Worm (Caenorhabditis elegans) whole organism, L4 larva: Measurements from ENCODE around the gene fbxb-33.
A peak's percentile ranks its signal among the peaks of the same experiment; 100 is the strongest.

Source experiments
- F10B5.3 ChIP-seq: sonication (generic microtip); optimal IDR thresholded peaks from 2 replicates; lab custom pipeline; 2016; ENCODE audit warnings: mild to moderate bottlenecking, missing genetic modification characterization, missing compliant biosample characterization
- F37D6.2 ChIP-seq: sonication (generic microtip); optimal IDR thresholded peaks from 2 replicates; lab custom pipeline; 2016; ENCODE audit warnings: mild to moderate bottlenecking, missing genetic modification characterization, missing compliant biosample characterization
- F44E2.7 ChIP-seq: fragments of 200-800 bp; sonication (Bioruptor generic); IDR thresholded peaks from 2 replicates; pipeline ENCODE4 v2.1.2; 2022; ENCODE audit warnings: missing genetic modification characterization, missing compliant biosample characterization
- T20F7.1 ChIP-seq: fragments of 200-800 bp; sonication (Bioruptor generic); optimal IDR thresholded peaks from 2 replicates; lab custom pipeline; 2018; ENCODE audit warnings: mild to moderate bottlenecking, missing genetic modification characterization, missing compliant biosample characterization
- Y48G9A.11 ChIP-seq: fragments of 200-800 bp; sonication (Bioruptor generic); IDR thresholded peaks from 2 replicates; pipeline ENCODE4 v1.3.6; 2022; ENCODE audit warnings: missing genetic modification reagents, missing genetic modification characterization, missing compliant biosample characterization
- ZK337.2 ChIP-seq: fragments of 200-800 bp; sonication (Bioruptor generic); IDR thresholded peaks from 2 replicates; pipeline ENCODE4 v1.3.6; 2022; ENCODE audit warnings: missing genetic modification reagents, missing genetic modification characterization, missing compliant biosample characterization
- aha-1 ChIP-seq: fragments of 150-350 bp; peaks from one replicate; lab custom pipeline; 2014; ENCODE audit warnings: missing biosample characterization, missing genetic modification characterization
- attf-4 ChIP-seq: sonication (generic microtip); optimal IDR thresholded peaks from 3 replicates; lab custom pipeline; 2017; ENCODE audit warnings: missing biosample characterization, missing genetic modification characterization
- ceh-28 ChIP-seq: fragments of 150-350 bp; optimal IDR thresholded peaks from 2 replicates; lab custom pipeline; 2014; ENCODE audit warnings: missing biosample characterization, missing genetic modification reagents, missing genetic modification characterization
- daf-12 ChIP-seq: fragments of 150-350 bp; optimal IDR thresholded peaks from 2 replicates; lab custom pipeline; 2014; ENCODE audit warnings: missing biosample characterization, missing genetic modification reagents, missing genetic modification characterization
- daf-16 ChIP-seq, 3 experiments: sonication (generic microtip); optimal IDR thresholded peaks; 2 replicates each; lab custom pipeline; 2016 to 2017; ENCODE audit warnings: missing genetic modification characterization in 3 of 3, missing genetic modification reagents in 3 of 3, mild to moderate bottlenecking in 2 of 3, missing compliant biosample characterization in 2 of 3, missing biosample characterization in 1 of 3, moderate library complexity in 1 of 3
- daf-19 ChIP-seq: fragments of 200-800 bp; sonication (Bioruptor generic); conservative IDR thresholded peaks from 2 replicates; pipeline ENCODE4 v1.3.6; 2022; ENCODE audit warnings: missing genetic modification characterization, missing compliant biosample characterization
- dmd-6 ChIP-seq: fragments of 200-800 bp; sonication (Bioruptor generic); IDR thresholded peaks from 2 replicates; pipeline ENCODE4 v1.3.6; 2022; ENCODE audit warnings: missing genetic modification reagents, missing genetic modification characterization, missing compliant biosample characterization
- dmd-8 ChIP-seq: fragments of 200-800 bp; sonication (Bioruptor generic); IDR thresholded peaks from 2 replicates; pipeline ENCODE4 v1.3.6; 2022; ENCODE audit warnings: missing genetic modification characterization, missing compliant biosample characterization
- dpl-1 ChIP-seq: fragments of 150-350 bp; optimal IDR thresholded peaks from 2 replicates; lab custom pipeline; 2014; ENCODE audit warnings: missing biosample characterization, missing genetic modification reagents, missing genetic modification characterization
- fkh-10 ChIP-seq: fragments of 150-350 bp; optimal IDR thresholded peaks from 2 replicates; lab custom pipeline; 2014; ENCODE audit warnings: missing biosample characterization, missing genetic modification reagents, missing genetic modification characterization
- fos-1 ChIP-seq: fragments of 150-350 bp; optimal IDR thresholded peaks from 2 replicates; lab custom pipeline; 2014; ENCODE audit warnings: missing biosample characterization, missing genetic modification characterization
- hlh-30 ChIP-seq: sonication (generic microtip); optimal IDR thresholded peaks from 2 replicates; lab custom pipeline; 2017; ENCODE audit warnings: antibody characterized with exemption, mild to moderate bottlenecking, missing genetic modification characterization, missing compliant biosample characterization; ENCODE audit not compliant: insufficient read depth
- jun-1 ChIP-seq: fragments of 150-350 bp; optimal IDR thresholded peaks from 2 replicates; lab custom pipeline; 2014; ENCODE audit warnings: missing biosample characterization, missing genetic modification reagents, missing genetic modification characterization
- lin-1 ChIP-seq: fragments of 200-800 bp; sonication (Bioruptor generic); IDR thresholded peaks from 2 replicates; pipeline ENCODE4 v1.3.6; 2022; ENCODE audit warnings: missing genetic modification reagents, missing genetic modification characterization, missing compliant biosample characterization
- mdt-29 ChIP-seq: fragments of 200-800 bp; sonication (Bioruptor generic); IDR thresholded peaks from 2 replicates; pipeline ENCODE4 v1.3.6; 2022; ENCODE audit warnings: missing genetic modification reagents, missing genetic modification characterization, missing compliant biosample characterization
- nhr-10 ChIP-seq: fragments of 150-350 bp; optimal IDR thresholded peaks from 2 replicates; lab custom pipeline; 2014; ENCODE audit warnings: missing biosample characterization, missing genetic modification characterization
- nhr-11 ChIP-seq: fragments of 150-350 bp; optimal IDR thresholded peaks from 2 replicates; lab custom pipeline; 2014; ENCODE audit warnings: missing biosample characterization, missing genetic modification characterization
- nhr-48 ChIP-seq: sonication (generic microtip); optimal IDR thresholded peaks from 2 replicates; lab custom pipeline; 2016; ENCODE audit warnings: mild to moderate bottlenecking, missing genetic modification characterization, missing compliant biosample characterization
- pha-4 ChIP-seq, 2 experiments: fragments of 150-350 bp in 1 of 2; fragments of 200-800 bp in 1 of 2; sonication (Bioruptor generic) in 1 of 2; IDR thresholded peaks in 1 of 2; optimal IDR thresholded peaks in 1 of 2; 2 replicates each; pipeline versions ENCODE4 v1.3.6 to Lab custom; 2014 to 2022; ENCODE audit warnings: missing genetic modification characterization in 2 of 2, missing genetic modification reagents in 2 of 2, missing biosample characterization in 1 of 2, missing compliant biosample characterization in 1 of 2
- pqm-1 ChIP-seq: sonication (generic microtip); optimal IDR thresholded peaks from 2 replicates; lab custom pipeline; 2017; ENCODE audit warnings: missing biosample characterization, missing genetic modification characterization
- rbr-2 ChIP-seq: sonication (generic microtip); optimal IDR thresholded peaks from 2 replicates; lab custom pipeline; 2016; ENCODE audit warnings: missing genotype, missing genetic modification characterization, missing compliant biosample characterization
- set-16 ChIP-seq: fragments of 200-800 bp; sonication (Bioruptor generic); IDR thresholded peaks from 2 replicates; pipeline ENCODE4 v1.3.6; 2022; ENCODE audit warnings: missing genetic modification reagents, missing genetic modification characterization, missing compliant biosample characterization
- spr-1 ChIP-seq: sonication (generic microtip); optimal IDR thresholded peaks from 2 replicates; lab custom pipeline; 2016; ENCODE audit warnings: mild to moderate bottlenecking, missing genetic modification characterization, missing compliant biosample characterization
- unc-62 ChIP-seq, 3 experiments: fragments of 150-350 bp in 1 of 3; sonication (generic microtip); optimal IDR thresholded peaks in 2 of 3; peaks in 1 of 3; 1 replicate in 1 of 3; 2 replicates in 2 of 3; lab custom pipeline; 2014 to 2017; ENCODE audit warnings: missing biosample characterization in 3 of 3, missing genetic modification characterization in 3 of 3, missing genetic modification reagents in 3 of 3, missing genotype in 1 of 3
- vab-7 ChIP-seq: fragments of 200-800 bp; sonication (Bioruptor generic); IDR thresholded peaks from 2 replicates; pipeline ENCODE4 v1.3.6; 2022; ENCODE audit warnings: missing genetic modification reagents, missing genetic modification characterization, missing compliant biosample characterization
- zag-1 ChIP-seq: fragments of 150-350 bp; optimal IDR thresholded peaks from 2 replicates; lab custom pipeline; 2014; ENCODE audit warnings: missing biosample characterization, missing genetic modification characterization
- zfp-3 ChIP-seq: fragments of 200-800 bp; sonication (Bioruptor generic); conservative IDR thresholded peaks from 2 replicates; pipeline ENCODE4 v1.3.6; 2022; ENCODE audit warnings: missing genetic modification reagents, missing genetic modification characterization, missing compliant biosample characterization
- zip-11 ChIP-seq: fragments of 200-800 bp; sonication (Bioruptor generic); IDR thresholded peaks from 2 replicates; pipeline ENCODE4 v1.3.6; 2022; ENCODE audit warnings: missing genetic modification characterization, missing compliant biosample characterization

fbxb-33 gene

ce11 chrII:3682770-3683234 lies 35.6 kb downstream of the fbxb-33 start, which contains the start of gene F19B10.1 (continued):
- TF ChIP-seq daf-12 (tag; lab: Kevin White, UChicago) (no peak), attf-4 (tag; lab: Kevin White, UChicago) (no peak), nhr-48 (no peak), daf-19 (GFP tag; lab: Robert Waterston, UW) (no peak), F44E2.7 (no peak), dpl-1 (peak; percentile 93), unc-62 (GFP tag; optimal IDR thresholded peaks at IDR 0.05 in 1 of 2; lab: Kevin White, UChicago) (peak in 1 of 2 experiments; percentile 79), unc-62 (tag; optimal IDR thresholded peaks at IDR 0.05; lab: Kevin White, UChicago) (no peak), zfp-3 (GFP tag; lab: Robert Waterston, UW) (no peak), spr-1 (tag; lab: Kevin White, UChicago) (no peak), pha-4 (GFP tag; IDR thresholded peaks at IDR 0.05; lab: Robert Waterston, UW) (no peak), pha-4 (tag; optimal IDR thresholded peaks at IDR 0.05; lab: Kevin White, UChicago) (no peak), jun-1 (tag; lab: Kevin White, UChicago) (no peak)
- TF ChIP-seq, all 104 proteins: peak for 16

ce11 chrII:3684487-3685067 lies 37.4 kb downstream of the fbxb-33 start:
- no peak for TF ChIP-seq lin-1 (GFP tag; lab: Robert Waterston, UW)
- TF ChIP-seq pqm-1 (tag; lab: Kevin White, UChicago), result peak; percentile 5
- no peak for TF ChIP-seq hlh-30 (tag; lab: Kevin White, UChicago)
- peak; percentile 42; the same call in 1 of the 2 replicates for TF ChIP-seq dmd-6 (GFP tag; lab: Robert Waterston, UW)
- no peak for TF ChIP-seq nhr-11 (tag; lab: Kevin White, UChicago)
- peak; percentile 40 for TF ChIP-seq ceh-28 (tag; lab: Kevin White, UChicago)
- no peak for TF ChIP-seq dmd-8 (GFP tag; lab: Robert Waterston, UW)
- no peak for TF ChIP-seq T20F7.1 (GFP tag; lab: Kevin White, UChicago)
- TF ChIP-seq daf-16 (GFP tag; optimal IDR thresholded peaks at IDR 0.05; lab: Kevin White, UChicago), result no peak
- TF ChIP-seq daf-16 (tag; optimal IDR thresholded peaks at IDR 0.05; lab: Kevin White, UChicago), result peak; percentile 21
- TF ChIP-seq nhr-10, result no peak
- TF ChIP-seq F37D6.2 (tag; lab: Kevin White, UChicago), result no peak
- no peak for TF ChIP-seq F10B5.3
- no peak for TF ChIP-seq fos-1
- no peak for TF ChIP-seq rbr-2
- TF ChIP-seq mdt-29 (GFP tag; lab: Robert Waterston, UW), result no peak; the same call in 1 of the 2 replicates

- TF ChIP-seq set-16 (GFP tag; lab: Robert Waterston, UW) (peak; percentile 70), vab-7 (GFP tag; lab: Robert Waterston, UW) (no peak), zip-11 (GFP tag; lab: Robert Waterston, UW) (no peak)
- TF ChIP-seq, all 104 proteins: peak for 1
Measured at ce11 chrII:3688333-3688732, 41.1 kb downstream of the fbxb-33 start, which contains the start of gene ifas-1. TSS of gene ifas-1 (minus strand) at chrII:3688719.

ce11 chrII:3690646-3691045 lies 43.4 kb downstream of the fbxb-33 start, which contains the start of gene srx-101:
TSS of gene srx-101 (minus strand) at chrII:3690746.
- peak; percentile 34 for TF ChIP-seq aha-1
- no peak for TF ChIP-seq ZK337.2
- no peak for TF ChIP-seq zag-1 (tag; lab: Kevin White, UChicago)
- no peak for TF ChIP-seq fkh-10 (GFP tag; lab: Kevin White, UChicago)
- no peak for TF ChIP-seq spr-1 (tag; lab: Kevin White, UChicago)
- no peak for TF ChIP-seq Y48G9A.11 (GFP tag; lab: Robert Waterston, UW)
- TF ChIP-seq, all 104 proteins: peak for 1
